Fruit fly (Drosophila melanogaster): ENCODE data around the gene SLIRP2.

DNA sequence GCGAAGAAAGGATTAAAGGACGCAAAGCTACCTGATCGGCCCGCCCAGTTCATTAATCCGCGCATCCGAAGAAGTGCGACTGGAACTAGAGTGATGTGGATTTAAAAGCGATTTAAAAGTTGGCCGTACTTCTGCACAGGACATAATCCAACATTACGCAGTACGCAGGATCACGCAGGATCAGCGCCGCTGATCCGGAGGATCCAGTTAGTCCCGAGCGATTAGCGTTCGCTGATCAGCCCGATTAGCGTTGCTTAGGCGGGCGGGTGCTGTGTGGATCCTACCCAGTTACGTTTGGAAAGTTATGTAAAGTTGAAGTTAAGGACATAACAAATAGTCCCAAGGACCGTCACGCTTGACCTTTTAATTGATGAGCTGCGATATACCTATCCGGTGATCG lies 48.3 kb downstream of the SLIRP2 start:
- TF ChIP-seq chif (GFP tag; optimal IDR thresholded peaks at IDR 0.05), result no peak
- TF ChIP-seq Dad (GFP tag; optimal IDR thresholded peaks at IDR 0.05), result no peak
- TF ChIP-seq tap (tag; optimal IDR thresholded peaks at IDR 0.05), result no peak
- TF ChIP-seq ken (GFP tag; IDR thresholded peaks at IDR 0.05), result no peak
- no peak for TF ChIP-seq CG8478 (optimal IDR thresholded peaks at IDR 0.05)

Data from whole organism, embryonic.